Fruit fly (Drosophila melanogaster): ENCODE results near the gene dl.

Gene dl

DNA sequence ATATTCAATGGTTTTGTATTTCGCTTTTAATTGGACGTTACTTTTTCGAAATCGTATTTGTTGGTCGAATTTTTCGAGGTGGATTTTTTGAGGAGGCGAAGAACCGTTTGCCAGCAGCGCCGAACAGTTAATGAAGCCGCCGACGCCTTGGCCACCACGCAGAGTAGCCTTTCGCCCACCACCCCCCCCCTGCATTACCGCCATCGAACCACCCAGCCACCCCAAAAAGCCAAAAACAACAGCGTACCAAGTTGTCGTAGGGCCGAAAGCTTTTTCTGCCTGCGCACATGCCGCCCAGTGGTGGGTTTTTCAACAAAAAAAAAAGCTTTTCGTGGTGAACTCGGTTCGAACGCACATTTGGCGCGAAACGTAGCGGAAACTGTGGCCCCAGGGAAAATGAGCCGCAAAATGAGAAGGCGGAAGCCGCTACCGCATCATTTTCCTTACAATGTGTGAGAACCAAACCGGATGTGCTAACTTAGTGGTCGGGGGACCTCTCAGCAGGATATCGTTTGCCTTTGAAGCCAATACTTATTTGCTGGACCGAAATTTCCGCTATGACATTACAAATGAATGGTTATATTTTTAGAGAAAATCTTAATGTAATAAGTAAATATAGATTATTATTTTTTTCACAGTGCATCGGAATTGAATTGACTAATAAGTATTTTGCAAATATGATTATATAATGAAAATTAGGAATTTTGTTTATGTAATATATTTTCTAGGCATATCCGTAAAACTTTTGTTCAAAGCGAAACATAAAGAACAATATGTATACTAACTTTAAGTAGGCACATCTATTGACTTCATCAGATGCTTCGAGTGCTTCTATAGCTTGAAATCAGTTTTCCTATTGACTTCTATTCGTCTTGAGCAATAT lies 16.9 kb downstream of the dl start, which contains the start of the genes Dif and CG5043 (continued):
- TF ChIP-seq CG17612 (GFP tag; IDR thresholded peaks at IDR 0.05): no peak; the same call in 1 of the 2 replicates
- no peak for TF ChIP-seq HmgD (GFP tag; optimal IDR thresholded peaks at IDR 0.05)
- TF ChIP-seq Myb (GFP tag; optimal IDR thresholded peaks at IDR 0.05): no peak
- TF ChIP-seq Aef1 (GFP tag; IDR thresholded peaks at IDR 0.05): peak; percentile 66
- TF ChIP-seq wek (GFP tag; optimal IDR thresholded peaks at IDR 0.05): no peak
- no peak for TF ChIP-seq CG17385 (GFP tag; optimal IDR thresholded peaks at IDR 0.05)
- no peak for TF ChIP-seq CG8924 (tag; optimal IDR thresholded peaks at IDR 0.05)
- no peak for TF ChIP-seq sr (GFP tag; IDR thresholded peaks at IDR 0.05)
- TF ChIP-seq sqz (GFP tag; optimal IDR thresholded peaks at IDR 0.05): no peak
- TF ChIP-seq Opbp (GFP tag; IDR thresholded peaks at IDR 0.05; ENCODE audit: partially characterized antibody): 0 out of 3 replicates have a peak, but pooled peaks have one; percentile 18
- TF ChIP-seq BtbVII (GFP tag; optimal IDR thresholded peaks at IDR 0.05): no peak
- no peak for TF ChIP-seq phol (tag; optimal IDR thresholded peaks at IDR 0.05)
- no peak for TF ChIP-seq Gsc (GFP tag; IDR thresholded peaks at IDR 0.05)
- TF ChIP-seq CG13894 (tag; optimal IDR thresholded peaks at IDR 0.05): no peak
- TF ChIP-seq CG18619 (GFP tag; optimal IDR thresholded peaks at IDR 0.05): no peak
- TF ChIP-seq CG17912 (GFP tag; optimal IDR thresholded peaks at IDR 0.05): no peak
- no peak for TF ChIP-seq CG10431 (GFP tag; optimal IDR thresholded peaks at IDR 0.05)
- no peak for TF ChIP-seq cato (GFP tag; optimal IDR thresholded peaks at IDR 0.05; ENCODE audit: borderline replicate concordance)
- no peak for TF ChIP-seq CG3163 (GFP tag; optimal IDR thresholded peaks at IDR 0.05)
- TF ChIP-seq Ssrp (tag; optimal IDR thresholded peaks at IDR 0.05): no peak
- no peak for TF ChIP-seq pros (GFP tag; optimal IDR thresholded peaks at IDR 0.05)
- no peak for TF ChIP-seq CG16779 (GFP tag; IDR thresholded peaks at IDR 0.05)
- TF ChIP-seq Dip2 (GFP tag; IDR thresholded peaks at IDR 0.05): no peak
- TF ChIP-seq CG6175 (GFP tag; IDR thresholded peaks at IDR 0.05): no peak
- TF ChIP-seq MBD-R2 (GFP tag; IDR thresholded peaks at IDR 0.05): peak; percentile 28; the same call in 1 of the 2 replicates
- TF ChIP-seq hbn (GFP tag; IDR thresholded peaks at IDR 0.05; ENCODE audit: partially characterized antibody): no peak
- TF ChIP-seq E2f2 (GFP tag; IDR thresholded peaks at IDR 0.05): peak; percentile 86
- no peak for TF ChIP-seq aop (GFP tag; IDR thresholded peaks at IDR 0.05)
- no peak for TF ChIP-seq CG18764 (GFP tag; optimal IDR thresholded peaks at IDR 0.05)
- TF ChIP-seq Fer3 (tag; optimal IDR thresholded peaks at IDR 0.05): no peak
- TF ChIP-seq CG13775 (GFP tag; optimal IDR thresholded peaks at IDR 0.05): no peak
- TF ChIP-seq bcd (GFP tag; optimal IDR thresholded peaks at IDR 0.05): no peak
- no peak for TF ChIP-seq CG18599 (GFP tag; optimal IDR thresholded peaks at IDR 0.05)
- no peak for TF ChIP-seq CG14014 (GFP tag; IDR thresholded peaks at IDR 0.05)
- peak; percentile 55; the same call in 1 of the 2 replicates for TF ChIP-seq Adf1 (GFP tag; IDR thresholded peaks at IDR 0.05)
- TF ChIP-seq ewg (GFP tag; optimal IDR thresholded peaks at IDR 0.05): peak; percentile 60
- 0 out of 2 replicates have a peak, but pooled peaks have one; percentile 50 for TF ChIP-seq vvl (GFP tag; IDR thresholded peaks at IDR 0.05)
- no peak for TF ChIP-seq gfzf (GFP tag; optimal IDR thresholded peaks at IDR 0.05)
- no peak for TF ChIP-seq kay (GFP tag; optimal IDR thresholded peaks at IDR 0.05)
- no peak for TF ChIP-seq CG17802 (tag; optimal IDR thresholded peaks at IDR 0.05)
- no peak for TF ChIP-seq dati (GFP tag; IDR thresholded peaks at IDR 0.05)
- no peak for TF ChIP-seq CG4617 (GFP tag; optimal IDR thresholded peaks at IDR 0.05; ENCODE audit: borderline replicate concordance)
- peak; percentile 7 for TF ChIP-seq CG1233 (GFP tag; optimal IDR thresholded peaks at IDR 0.05)
- TF ChIP-seq disco-r (GFP tag; optimal IDR thresholded peaks at IDR 0.05): no peak
- TF ChIP-seq sens-2 (GFP tag; IDR thresholded peaks at IDR 0.05): no peak
- TF ChIP-seq CG2199 (GFP tag; IDR thresholded peaks at IDR 0.05): no peak
- no peak for TF ChIP-seq ttk (GFP tag; IDR thresholded peaks at IDR 0.05)
- no peak for TF ChIP-seq CG6254 (GFP tag; optimal IDR thresholded peaks at IDR 0.05)
- TF ChIP-seq org-1 (GFP tag; optimal IDR thresholded peaks at IDR 0.05): no peak
